Fruit fly (Drosophila melanogaster) whole organism, embryonic: ENCODE measurements around the gene CG4629.
A peak's percentile ranks its signal among the peaks of the same experiment; 100 is the strongest.

Experiments used
- CG11695 ChIP-seq: fragments of 200-800 bp; sonication (Bioruptor generic); IDR thresholded peaks from 3 replicates; pipeline ENCODE4 v1.3.6; 2022; ENCODE audit warnings: missing biosample characterization, missing genetic modification characterization
- CG12391 ChIP-seq: fragments of 200-800 bp; sonication (Bioruptor generic); optimal IDR thresholded peaks from 3 replicates; lab custom pipeline; 2018; ENCODE audit warnings: missing biosample characterization, mild to moderate bottlenecking, missing genetic modification characterization, moderate library complexity
- CG14441 ChIP-seq: fragments of 200-800 bp; sonication (Bioruptor generic); IDR thresholded peaks from 2 replicates; pipeline ENCODE4 v1.3.6; 2022; ENCODE audit warnings: missing biosample characterization, missing genetic modification characterization
- CG15479 ChIP-seq: fragments of 200-800 bp; sonication (Bioruptor generic); optimal IDR thresholded peaks from 3 replicates; lab custom pipeline; 2019; ENCODE audit warnings: missing biosample characterization, mild to moderate bottlenecking, missing genetic modification characterization, moderate library complexity
- CG2116 ChIP-seq: fragments of 200-800 bp; sonication (Bioruptor generic); optimal IDR thresholded peaks from 3 replicates; lab custom pipeline; 2018; ENCODE audit warnings: missing biosample characterization, mild to moderate bottlenecking, missing genetic modification characterization
- Kr ChIP-seq: fragments of 200-800 bp; sonication (Bioruptor generic); optimal IDR thresholded peaks from 2 replicates; lab custom pipeline; 2017; ENCODE audit warnings: missing biosample characterization, mild to moderate bottlenecking, missing genetic modification characterization
- NfI ChIP-seq: fragments of 200-800 bp; sonication (Bioruptor generic); optimal IDR thresholded peaks from 3 replicates; lab custom pipeline; 2018; ENCODE audit warnings: missing biosample characterization, mild to moderate bottlenecking, missing genetic modification characterization, moderate library complexity
- Rfx ChIP-seq: fragments of 200-800 bp; sonication (Bioruptor generic); IDR thresholded peaks from 2 replicates; pipeline ENCODE4 v1.3.6; 2022; ENCODE audit warnings: missing biosample characterization, missing genetic modification characterization
- amos ChIP-seq: fragments of 200-800 bp; sonication (Bioruptor generic); IDR thresholded peaks from 2 replicates; pipeline ENCODE4 v1.3.6; 2022; ENCODE audit warnings: missing biosample characterization, missing genetic modification characterization; ENCODE audit not compliant: partially characterized antibody
- chm ChIP-seq: fragments of 200-800 bp; sonication (Bioruptor generic); IDR thresholded peaks from 2 replicates; pipeline ENCODE4 v1.3.6; 2022; ENCODE audit warnings: missing biosample characterization, missing genetic modification characterization
- gem ChIP-seq: fragments of 200-800 bp; sonication (Bioruptor generic); optimal IDR thresholded peaks from 2 replicates; lab custom pipeline; 2019; ENCODE audit warnings: missing biosample characterization, mild to moderate bottlenecking, missing genetic modification characterization, moderate library complexity
- mld ChIP-seq: fragments of 200-800 bp; sonication (Bioruptor generic); IDR thresholded peaks from 3 replicates; pipeline ENCODE4 v1.3.6; 2022; ENCODE audit warnings: missing biosample characterization, missing genetic modification characterization; ENCODE audit not compliant: partially characterized antibody
- stwl ChIP-seq: fragments of 200-800 bp; sonication (Bioruptor generic); optimal IDR thresholded peaks from 3 replicates; lab custom pipeline; 2018; ENCODE audit warnings: missing biosample characterization, mild to moderate bottlenecking, missing genetic modification characterization, moderate library complexity
- z ChIP-seq: fragments of 200-800 bp; sonication (Bioruptor generic); IDR thresholded peaks from 3 replicates; pipeline ENCODE4 v1.3.6; 2022; ENCODE audit warnings: missing biosample characterization, missing genetic modification characterization

The CG4629 gene

dm6 chr2L:1036811-1037296 lies 65.5 kb downstream of the CG4629 start, which contains the start of gene gNacalpha:
gNacalpha (plus strand) TSS chr2L:1037246.
- TF ChIP-seq mld (GFP tag; lab: Robert Waterston, UW) (no peak), chm (GFP tag; lab: Robert Waterston, UW) (no peak), CG2116 (GFP tag; lab: Kevin White, UChicago) (peak; percentile 82), z (GFP tag; lab: Robert Waterston, UW) (no peak), CG14441 (GFP tag; lab: Robert Waterston, UW) (no peak), CG15479 (GFP tag; lab: Kevin White, UChicago) (peak; percentile 36), gem (no peak), CG11695 (GFP tag; lab: Robert Waterston, UW) (no peak), stwl (tag; lab: Kevin White, UChicago) (peak; percentile 75), CG12391 (tag; lab: Kevin White, UChicago) (no peak), Rfx (GFP tag; lab: Robert Waterston, UW) (no peak), NfI (GFP tag; lab: Kevin White, UChicago) (no peak), Kr (GFP tag; lab: Kevin White, UChicago) (no peak), amos (GFP tag; lab: Robert Waterston, UW) (peak; percentile 6; the same call in 1 of the 2 replicates)
